Worm (Caenorhabditis elegans) whole organism, late embryonic: ENCODE data around the gene C27D6.11.
"Not testable (repeated sequence)": the region's sequence is repeated elsewhere in the genome, so short reads cannot be mapped to it uniquely, and the experiment has no call there.

Source experiments
- C38D4.7 ChIP-seq: fragments of 200-800 bp; sonication (Bioruptor generic); optimal IDR thresholded peaks from 2 replicates; lab custom pipeline; 2018; ENCODE audit warnings: mild to moderate bottlenecking, missing genetic modification characterization, moderate library complexity, missing compliant biosample characterization
- F13H6.1 ChIP-seq: sonication (generic microtip); optimal IDR thresholded peaks from 2 replicates; lab custom pipeline; 2016; ENCODE audit warnings: missing genetic modification characterization, missing compliant biosample characterization
- K02D7.2 ChIP-seq: sonication (generic microtip); optimal IDR thresholded peaks from 2 replicates; lab custom pipeline; 2017; ENCODE audit warnings: mild to moderate bottlenecking, missing genetic modification characterization, missing compliant biosample characterization
- K09A11.1 ChIP-seq: sonication (generic microtip); optimal IDR thresholded peaks from 2 replicates; lab custom pipeline; 2017; ENCODE audit warnings: antibody characterized with exemption, mild to moderate bottlenecking, missing genetic modification characterization, missing compliant biosample characterization; ENCODE audit not compliant: insufficient read depth
- Y22D7AL.16 ChIP-seq: sonication (generic microtip); optimal IDR thresholded peaks from 2 replicates; lab custom pipeline; 2016; ENCODE audit warnings: missing genetic modification characterization, missing compliant biosample characterization
- ahr-1 ChIP-seq: sonication (generic microtip); optimal IDR thresholded peaks from 2 replicates; lab custom pipeline; 2016; ENCODE audit warnings: missing genetic modification characterization, missing compliant biosample characterization
- ceh-24 ChIP-seq: sonication (generic microtip); optimal IDR thresholded peaks from 2 replicates; lab custom pipeline; 2016; ENCODE audit warnings: mild to moderate bottlenecking, missing genetic modification characterization, missing compliant biosample characterization
- ceh-30 ChIP-seq: fragments of 150-350 bp; optimal IDR thresholded peaks from 2 replicates; lab custom pipeline; 2014; ENCODE audit warnings: missing biosample characterization, missing genetic modification characterization
- ceh-34 ChIP-seq: sonication (generic microtip); optimal IDR thresholded peaks from 2 replicates; lab custom pipeline; 2016; ENCODE audit warnings: mild to moderate bottlenecking, missing genetic modification characterization, missing compliant biosample characterization
- ceh-45 ChIP-seq: fragments of 200-800 bp; sonication (Bioruptor generic); IDR thresholded peaks from 2 replicates; pipeline ENCODE4 v1.3.6; 2022; ENCODE audit warnings: missing genetic modification reagents, missing genetic modification characterization, missing compliant biosample characterization
- ceh-48 ChIP-seq: sonication (generic microtip); optimal IDR thresholded peaks from 2 replicates; lab custom pipeline; 2016; ENCODE audit warnings: missing genetic modification characterization, inconsistent platforms, missing compliant biosample characterization
- elt-4 ChIP-seq: sonication (generic microtip); optimal IDR thresholded peaks from 2 replicates; lab custom pipeline; 2016; ENCODE audit warnings: missing genetic modification characterization, missing compliant biosample characterization
- ets-4 ChIP-seq: sonication (generic microtip); optimal IDR thresholded peaks from 2 replicates; lab custom pipeline; 2016; ENCODE audit warnings: missing genetic modification characterization, missing compliant biosample characterization
- eyg-1 ChIP-seq: sonication (generic microtip); optimal IDR thresholded peaks from 2 replicates; lab custom pipeline; 2016; ENCODE audit warnings: missing genotype, missing genetic modification characterization, missing compliant biosample characterization
- fkh-10 ChIP-seq: fragments of 150-350 bp; optimal IDR thresholded peaks from 2 replicates; lab custom pipeline; 2014; ENCODE audit warnings: missing biosample characterization, missing genetic modification reagents, missing genetic modification characterization
- hlh-13 ChIP-seq: fragments of 200-800 bp; sonication (Bioruptor generic); optimal IDR thresholded peaks from 2 replicates; lab custom pipeline; 2018; ENCODE audit warnings: mild to moderate bottlenecking, missing genetic modification characterization, missing compliant biosample characterization
- hlh-15 ChIP-seq: sonication (generic microtip); optimal IDR thresholded peaks from 2 replicates; lab custom pipeline; 2016; ENCODE audit warnings: missing genetic modification characterization, missing compliant biosample characterization
- hlh-30 ChIP-seq: sonication (generic microtip); optimal IDR thresholded peaks from 2 replicates; lab custom pipeline; 2017; ENCODE audit warnings: antibody characterized with exemption, missing genetic modification characterization, missing compliant biosample characterization; ENCODE audit not compliant: insufficient read depth
- hlh-6 ChIP-seq: sonication (generic microtip); optimal IDR thresholded peaks from 2 replicates; lab custom pipeline; 2016; ENCODE audit warnings: missing genotype, missing genetic modification characterization, missing compliant biosample characterization
- hlh-8 ChIP-seq: sonication (generic microtip); optimal IDR thresholded peaks from 2 replicates; lab custom pipeline; 2016; ENCODE audit warnings: missing genotype, missing genetic modification characterization, missing compliant biosample characterization
- lim-6 ChIP-seq: sonication (generic microtip); optimal IDR thresholded peaks from 2 replicates; lab custom pipeline; 2016; ENCODE audit warnings: missing genetic modification characterization, missing compliant biosample characterization
- lin-11 ChIP-seq: fragments of 200-800 bp; sonication (Bioruptor generic); optimal IDR thresholded peaks from 2 replicates; lab custom pipeline; 2018; ENCODE audit warnings: mild to moderate bottlenecking, missing genetic modification characterization, missing compliant biosample characterization
- mec-3 ChIP-seq: sonication (generic microtip); optimal IDR thresholded peaks from 2 replicates; lab custom pipeline; 2016; ENCODE audit warnings: borderline replicate concordance, missing genetic modification characterization, missing compliant biosample characterization
- nfya-1 ChIP-seq: sonication (generic microtip); optimal IDR thresholded peaks from 2 replicates; lab custom pipeline; 2017; ENCODE audit warnings: missing genetic modification characterization, mild to moderate bottlenecking, missing compliant biosample characterization, antibody characterized with exemption, moderate library complexity
- nhr-11 ChIP-seq: fragments of 150-350 bp; optimal IDR thresholded peaks from 2 replicates; lab custom pipeline; 2014; ENCODE audit warnings: missing biosample characterization, missing genetic modification characterization
- npax-4 ChIP-seq: sonication (generic microtip); optimal IDR thresholded peaks from 2 replicates; lab custom pipeline; 2016; ENCODE audit warnings: missing genetic modification characterization, missing compliant biosample characterization
- pax-1 ChIP-seq: fragments of 150-350 bp; optimal IDR thresholded peaks from 2 replicates; lab custom pipeline; 2014; ENCODE audit warnings: missing biosample characterization, missing genetic modification characterization
- pha-2 ChIP-seq: sonication (generic microtip); optimal IDR thresholded peaks from 2 replicates; lab custom pipeline; 2017; ENCODE audit warnings: mild to moderate bottlenecking, missing genetic modification characterization, missing compliant biosample characterization
- pqm-1 ChIP-seq: sonication (generic microtip); optimal IDR thresholded peaks from 2 replicates; lab custom pipeline; 2016; ENCODE audit warnings: missing genetic modification characterization, missing compliant biosample characterization
- pros-1 ChIP-seq: fragments of 150-350 bp; optimal IDR thresholded peaks from 2 replicates; lab custom pipeline; 2014; ENCODE audit warnings: missing biosample characterization, missing genetic modification reagents, missing genetic modification characterization
- sdc-2 ChIP-seq: sonication (generic microtip); optimal IDR thresholded peaks from 2 replicates; lab custom pipeline; 2016; ENCODE audit warnings: missing genotype, missing genetic modification characterization, missing compliant biosample characterization
- sox-2 ChIP-seq: fragments of 200-800 bp; sonication (Bioruptor generic); IDR thresholded peaks from 2 replicates; pipeline ENCODE4 v1.3.6; 2022; ENCODE audit warnings: missing genetic modification reagents, missing genetic modification characterization, missing compliant biosample characterization
- tbx-7 ChIP-seq: sonication (generic microtip); optimal IDR thresholded peaks from 2 replicates; lab custom pipeline; 2016; ENCODE audit warnings: missing genotype, missing genetic modification characterization, missing compliant biosample characterization
- unc-42 ChIP-seq: sonication (generic microtip); optimal IDR thresholded peaks from 2 replicates; lab custom pipeline; 2016; ENCODE audit warnings: missing genotype, missing genetic modification characterization, missing compliant biosample characterization
- unc-55 ChIP-seq: sonication (generic microtip); optimal IDR thresholded peaks from 2 replicates; lab custom pipeline; 2017; ENCODE audit warnings: missing biosample characterization, missing genetic modification reagents, missing genetic modification characterization
- ztf-16 ChIP-seq: sonication (generic microtip); optimal IDR thresholded peaks from 2 replicates; lab custom pipeline; 2017; ENCODE audit warnings: missing genetic modification characterization, missing compliant biosample characterization

Gene C27D6.11

ce11 chrII:5170932-5171331, 9.9 kb upstream of the C27D6.11 start, which contains the start of gene srb-1:
TSS of gene srb-1 (minus strand) at chrII:5171032.
- TF ChIP-seq sox-2 (GFP tag; lab: Robert Waterston, UW) (no peak), hlh-6 (no peak), hlh-8 (tag; lab: Kevin White, UChicago) (no peak)

- TF ChIP-seq ets-4 (tag; lab: Kevin White, UChicago): no peak
- no peak for TF ChIP-seq nhr-11
- no peak for TF ChIP-seq hlh-30 (tag; lab: Kevin White, UChicago)
- no peak for TF ChIP-seq ceh-30 (tag; lab: Kevin White, UChicago)
- no peak for TF ChIP-seq unc-55 (GFP tag; lab: Kevin White, UChicago)
- TF ChIP-seq unc-42: no peak
- TF ChIP-seq tbx-7: no peak
- no peak for TF ChIP-seq ceh-24 (tag; lab: Kevin White, UChicago)
- no peak for TF ChIP-seq ceh-48
- no peak for TF ChIP-seq pha-2 (tag; lab: Kevin White, UChicago)
- TF ChIP-seq F13H6.1 (tag; lab: Kevin White, UChicago): no peak
- TF ChIP-seq ceh-45 (GFP tag; lab: Robert Waterston, UW): no peak
- no peak for TF ChIP-seq ceh-34 (tag; lab: Kevin White, UChicago)
- TF ChIP-seq elt-4: no peak
- TF ChIP-seq eyg-1 (tag; lab: Kevin White, UChicago): no peak
- no peak for TF ChIP-seq ztf-16 (tag; lab: Kevin White, UChicago)
- no peak for TF ChIP-seq Y22D7AL.16 (tag; lab: Kevin White, UChicago)
Observed at ce11 chrII:5166738-5167137, 5.7 kb upstream of the C27D6.11 start, which contains the start of gene srb-3. TSS of gene srb-3 (minus strand) at chrII:5166838.

DNA sequence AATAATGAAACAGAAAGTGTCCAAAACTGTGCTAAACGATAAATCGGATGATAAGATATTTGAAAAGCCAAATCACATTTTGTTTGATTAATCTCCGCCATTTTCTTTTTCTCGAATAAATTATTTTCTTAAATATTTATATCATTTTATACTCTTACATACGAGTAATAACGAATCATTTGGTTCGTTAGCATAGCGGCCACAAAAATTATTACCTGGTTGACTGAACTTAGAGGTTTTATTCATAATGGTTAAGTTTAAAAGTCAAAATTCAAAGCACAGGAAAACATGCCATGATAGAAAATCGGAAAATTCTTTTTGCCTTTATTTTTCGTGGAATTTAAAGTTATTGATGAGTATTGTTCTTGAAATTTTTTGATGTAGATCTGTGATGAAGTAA, 2.3 kb upstream of the C27D6.11 start, which contains the start of gene srb-5:
TSS of gene srb-5 (minus strand) at position 101 of the 400 bp plus-strand sequence.
- TF ChIP-seq hlh-15 (tag; lab: Kevin White, UChicago): no peak
- TF ChIP-seq C38D4.7: no peak
- no peak for TF ChIP-seq sdc-2 (tag; lab: Kevin White, UChicago)
- TF ChIP-seq mec-3: no peak
- no peak for TF ChIP-seq K09A11.1 (tag; lab: Kevin White, UChicago)
- TF ChIP-seq ceh-48: no peak
- TF ChIP-seq eyg-1 (tag; lab: Kevin White, UChicago): no peak
- TF ChIP-seq ahr-1: no peak
- no peak for TF ChIP-seq hlh-6
- no peak for TF ChIP-seq npax-4 (tag; lab: Kevin White, UChicago)
- no peak for TF ChIP-seq sox-2 (GFP tag; lab: Robert Waterston, UW)
- no peak for TF ChIP-seq elt-4
- no peak for TF ChIP-seq lim-6 (tag; lab: Kevin White, UChicago)
- no peak for TF ChIP-seq pros-1 (tag; lab: Kevin White, UChicago)
- TF ChIP-seq nfya-1 (tag; lab: Kevin White, UChicago): no peak
- TF ChIP-seq pqm-1 (tag; lab: Kevin White, UChicago): no peak
- no peak for TF ChIP-seq pax-1 (tag; lab: Kevin White, UChicago)
- no peak for TF ChIP-seq ztf-16 (tag; lab: Kevin White, UChicago)

- not testable (repeated sequence) for TF ChIP-seq K02D7.2; fkh-10 (GFP tag; lab: Kevin White, UChicago); lin-11 (tag; lab: Kevin White, UChicago)
Observed at ce11 chrII:5158774-5159173, 2.2 kb downstream of the C27D6.11 start, which contains the start of gene F58A6.9. TSS of gene F58A6.9 (minus strand) at chrII:5158874.

DNA sequence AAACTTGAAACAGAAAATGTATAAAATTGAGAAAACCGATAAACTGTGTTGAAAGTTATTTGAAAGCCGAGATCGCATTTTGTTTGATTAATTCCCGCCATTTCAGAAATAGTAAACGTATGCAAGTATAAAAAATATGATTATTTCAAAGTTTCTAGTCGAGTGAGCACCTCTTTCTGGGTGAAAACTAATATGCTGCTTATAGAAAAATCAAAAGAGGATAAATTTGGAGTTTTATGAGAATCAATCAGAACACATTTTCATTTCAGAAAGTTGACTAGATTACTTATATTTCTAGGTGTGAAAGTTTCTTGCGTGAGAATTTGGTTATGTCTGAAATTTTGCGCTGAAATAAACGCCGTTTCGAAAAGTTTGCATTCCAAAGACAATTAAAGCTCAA, 3.5 kb downstream of the C27D6.11 start, which contains the start of gene srb-13:
TSS of gene srb-13 (minus strand) at position 101 of the 400 bp plus-strand sequence.
- no peak for TF ChIP-seq hlh-13 (GFP tag; lab: Kevin White, UChicago)
- no peak for TF ChIP-seq K02D7.2
- TF ChIP-seq, all 69 proteins: peak for 0
